Fruit fly (Drosophila melanogaster) whole organism, wandering third instar larva: ENCODE data around the gene Dnaaf5.

Source experiments
- CG32264 ChIP-seq: fragments of 200-800 bp; sonication (Bioruptor generic); optimal IDR thresholded peaks from 2 replicates; lab custom pipeline; 2016; ENCODE audit warnings: missing biosample characterization, missing genetic modification characterization
- CG9705 ChIP-seq: fragments of 200-800 bp; sonication (Bioruptor generic); optimal IDR thresholded peaks from 2 replicates; lab custom pipeline; 2018; ENCODE audit warnings: missing biosample characterization, mild to moderate bottlenecking, missing genetic modification characterization
- CrebA ChIP-seq: fragments of 200-800 bp; sonication (Bioruptor generic); optimal IDR thresholded peaks from 2 replicates; lab custom pipeline; 2016; ENCODE audit warnings: missing biosample characterization, mild to moderate bottlenecking, missing genetic modification characterization, borderline replicate concordance
- Dfd ChIP-seq: fragments of >200 bp; optimal IDR thresholded peaks from 2 replicates; lab custom pipeline; 2017; ENCODE audit warnings: missing biosample characterization, missing genetic modification characterization
- Dif ChIP-seq: fragments of 200-275, 200-300 bp; sonication (Bioruptor generic); optimal IDR thresholded peaks from 2 replicates; lab custom pipeline; 2018; ENCODE audit warnings: missing biosample characterization, missing genetic modification characterization; ENCODE audit not compliant: partially characterized antibody
- HLH106 ChIP-seq: fragments of 200-800 bp; optimal IDR thresholded peaks from 3 replicates; lab custom pipeline; 2019; ENCODE audit warnings: missing biosample characterization, mild to moderate bottlenecking, missing genetic modification characterization, moderate library complexity
- Hnf4 ChIP-seq: fragments of 200-800 bp; sonication (Bioruptor generic); optimal IDR thresholded peaks from 2 replicates; lab custom pipeline; 2016; ENCODE audit warnings: missing biosample characterization, mild to moderate bottlenecking, missing genetic modification characterization
- Hr78 ChIP-seq: fragments of >200 bp; optimal IDR thresholded peaks from 2 replicates; lab custom pipeline; 2017; ENCODE audit warnings: missing biosample characterization, missing genetic modification characterization
- Hr83 ChIP-seq: fragments of 200-300 bp; sonication (Bioruptor generic); optimal IDR thresholded peaks from 2 replicates; lab custom pipeline; 2016; ENCODE audit warnings: missing biosample characterization, mild to moderate bottlenecking, missing genetic modification characterization, moderate library complexity; ENCODE audit not compliant: poor library complexity, severe bottlenecking
- Mio ChIP-seq: sonication (Bioruptor generic); optimal IDR thresholded peaks from 2 replicates; lab custom pipeline; 2016; ENCODE audit warnings: missing biosample characterization, missing genetic modification characterization
- Myc ChIP-seq: fragments of >200 bp; optimal IDR thresholded peaks from 2 replicates; lab custom pipeline; 2017
- OdsH ChIP-seq: fragments of 200-800 bp; sonication (Bioruptor generic); optimal IDR thresholded peaks from 2 replicates; lab custom pipeline; 2016; ENCODE audit warnings: missing biosample characterization, mild to moderate bottlenecking, missing genetic modification characterization
- Rel ChIP-seq, 2 experiments: fragments of 200-800 bp; sonication (Bioruptor generic) in 1 of 2; optimal IDR thresholded peaks; 2 replicates in 1 of 2; 3 replicates in 1 of 2; lab custom pipeline; 2016 to 2019; ENCODE audit warnings: mild to moderate bottlenecking in 2 of 2, missing biosample characterization in 2 of 2, missing genetic modification characterization in 2 of 2, moderate library complexity in 1 of 2
- Sp1 ChIP-seq: fragments of 200-800 bp; sonication (Bioruptor generic); optimal IDR thresholded peaks from 3 replicates; lab custom pipeline; 2019; ENCODE audit warnings: missing biosample characterization, mild to moderate bottlenecking, missing genetic modification characterization, moderate library complexity
- Vsx2 ChIP-seq: fragments of 200-300, 225-300 bp; sonication (Bioruptor generic); optimal IDR thresholded peaks from 2 replicates; lab custom pipeline; 2018; ENCODE audit warnings: missing biosample characterization, missing genetic modification characterization; ENCODE audit not compliant: partially characterized antibody
- br ChIP-seq: fragments of 200-800 bp; sonication (Bioruptor generic); optimal IDR thresholded peaks from 2 replicates; lab custom pipeline; 2016; ENCODE audit warnings: missing biosample characterization, missing genetic modification characterization
- dmrt93B ChIP-seq: fragments of 200-800 bp; sonication (Bioruptor generic); optimal IDR thresholded peaks from 2 replicates; lab custom pipeline; 2018; ENCODE audit warnings: missing biosample characterization, mild to moderate bottlenecking, missing genetic modification characterization
- dsf ChIP-seq: sonication (Bioruptor generic); optimal IDR thresholded peaks from 2 replicates; lab custom pipeline; 2016; ENCODE audit warnings: missing biosample characterization, missing genetic modification characterization, borderline replicate concordance
- ey ChIP-seq: fragments of 200-800 bp; sonication (Bioruptor generic); optimal IDR thresholded peaks from 2 replicates; lab custom pipeline; 2016; ENCODE audit warnings: missing biosample characterization, missing genetic modification characterization
- foxo ChIP-seq, 2 experiments: fragments of 200-800 bp; sonication (Bioruptor generic); optimal IDR thresholded peaks; 2 replicates in 1 of 2; 3 replicates in 1 of 2; lab custom pipeline; 2016 to 2017; ENCODE audit warnings: missing biosample characterization in 2 of 2, missing genetic modification characterization in 2 of 2
- fru ChIP-seq: fragments of 200-800 bp; sonication (Bioruptor generic); optimal IDR thresholded peaks from 3 replicates; lab custom pipeline; 2016; ENCODE audit warnings: missing biosample characterization, mild to moderate bottlenecking, missing genetic modification characterization
- h ChIP-seq: fragments of 200-800 bp; sonication (Bioruptor generic); optimal IDR thresholded peaks from 3 replicates; lab custom pipeline; 2016; ENCODE audit warnings: missing biosample characterization, mild to moderate bottlenecking, missing genetic modification characterization
- jim ChIP-seq: fragments of 175-275, 200-325 bp; sonication (Bioruptor generic); optimal IDR thresholded peaks from 2 replicates; lab custom pipeline; 2016; ENCODE audit warnings: missing biosample characterization, mild to moderate bottlenecking, missing genetic modification characterization
- psq ChIP-seq: fragments of 200-800 bp; sonication (Bioruptor generic); optimal IDR thresholded peaks from 3 replicates; lab custom pipeline; 2017; ENCODE audit warnings: missing biosample characterization, mild to moderate bottlenecking, missing genetic modification characterization, moderate library complexity
- rgr ChIP-seq: fragments of 200-800 bp; sonication (Bioruptor generic); optimal IDR thresholded peaks from 3 replicates; lab custom pipeline; 2016; ENCODE audit warnings: missing biosample characterization, mild to moderate bottlenecking, missing genetic modification characterization
- sage ChIP-seq: fragments of 200-800 bp; sonication (Bioruptor generic); optimal IDR thresholded peaks from 2 replicates; lab custom pipeline; 2016; ENCODE audit warnings: missing biosample characterization, mild to moderate bottlenecking, missing genetic modification characterization
- sv ChIP-seq: fragments of 200-800 bp; sonication (Bioruptor generic); optimal IDR thresholded peaks from 3 replicates; lab custom pipeline; 2016; ENCODE audit warnings: missing biosample characterization, missing genetic modification characterization
- usp ChIP-seq: fragments of >200 bp; optimal IDR thresholded peaks from 2 replicates; lab custom pipeline; 2017; ENCODE audit warnings: missing biosample characterization, missing genetic modification characterization
- woc ChIP-seq: sonication (Bioruptor generic); optimal IDR thresholded peaks from 2 replicates; lab custom pipeline; 2016; ENCODE audit warnings: missing biosample characterization, mild to moderate bottlenecking, missing genetic modification characterization

Dnaaf5 gene

dm6 chr3R:14354599-14354998 is 7.0 kb downstream of the Dnaaf5 start:
- TF ChIP-seq Dif (GFP tag; lab: Kevin White, UChicago) (no peak), h (GFP tag; lab: Kevin White, UChicago) (peak; percentile 7), fru (GFP tag; lab: Kevin White, UChicago) (no peak), br (GFP tag; lab: Kevin White, UChicago) (no peak), foxo (GFP tag; optimal IDR thresholded peaks at IDR 0.05; lab: Kevin White, UChicago) (peak in 1 of 2 experiments; percentile 36), HLH106 (tag; lab: Kevin White, UChicago) (peak; percentile 43), sv (GFP tag; lab: Kevin White, UChicago) (no peak)

- TF ChIP-seq OdsH (peak; percentile 70), CG9705 (GFP tag; lab: Kevin White, UChicago) (peak; percentile 84), CrebA (GFP tag; lab: Kevin White, UChicago) (peak; percentile 12), Sp1 (GFP tag; lab: Kevin White, UChicago) (peak; percentile 85), HLH106 (tag; lab: Kevin White, UChicago) (peak; percentile 95), Hnf4 (GFP tag; lab: Kevin White, UChicago) (peak; percentile 27), Dfd (GFP tag; lab: Kevin White, UChicago) (peak; percentile 10), rgr (GFP tag; lab: Kevin White, UChicago) (peak; percentile 69), Rel (GFP tag; optimal IDR thresholded peaks at IDR 0.05; lab: Kevin White, UChicago) (no peak), Rel (tag; optimal IDR thresholded peaks at IDR 0.05; lab: Kevin White, UChicago) (peak; percentile 57), ey (peak; percentile 14), Vsx2 (GFP tag; lab: Kevin White, UChicago) (no peak), h (GFP tag; lab: Kevin White, UChicago) (peak; percentile 81), sage (GFP tag; lab: Kevin White, UChicago) (peak; percentile 22), dmrt93B (peak; percentile 91), Hr83 (GFP tag; lab: Kevin White, UChicago) (peak; percentile 26), fru (GFP tag; lab: Kevin White, UChicago) (peak; percentile 74), Mio (GFP tag; lab: Kevin White, UChicago) (no peak), foxo (GFP tag; optimal IDR thresholded peaks at IDR 0.05; lab: Kevin White, UChicago) (peak in 1 of 2 experiments; percentile 84), CG32264 (GFP tag; lab: Kevin White, UChicago) (no peak), Hr78 (no peak), Myc (no peak), psq (GFP tag; lab: Kevin White, UChicago) (peak; percentile 67), br (GFP tag; lab: Kevin White, UChicago) (peak; percentile 31)
Measured at dm6 chr3R:14353733-14354152, 7.8 kb downstream of the Dnaaf5 start.

dm6 chr3R:14351418-14351817 is 10.2 kb downstream of the Dnaaf5 start:
- TF ChIP-seq dsf, result no peak
- TF ChIP-seq foxo (GFP tag; optimal IDR thresholded peaks at IDR 0.05; lab: Kevin White, UChicago), result peak in 1 of 2 experiments; percentile 5
- TF ChIP-seq Sp1 (GFP tag; lab: Kevin White, UChicago), result no peak
- TF ChIP-seq Myc, result no peak
- TF ChIP-seq br (GFP tag; lab: Kevin White, UChicago), result no peak
- TF ChIP-seq sv (GFP tag; lab: Kevin White, UChicago), result peak; percentile 43
- TF ChIP-seq sage (GFP tag; lab: Kevin White, UChicago), result no peak

dm6 chr3R:14348480-14348879 is 13.1 kb downstream of the Dnaaf5 start:
- no peak for TF ChIP-seq usp (GFP tag; lab: Kevin White, UChicago)
- TF ChIP-seq dsf, result no peak
- TF ChIP-seq jim (GFP tag; lab: Kevin White, UChicago), result no peak
- TF ChIP-seq Dfd (GFP tag; lab: Kevin White, UChicago), result peak; percentile 40
- no peak for TF ChIP-seq Hnf4 (GFP tag; lab: Kevin White, UChicago)
- no peak for TF ChIP-seq woc (GFP tag; lab: Kevin White, UChicago)
- TF ChIP-seq sage (GFP tag; lab: Kevin White, UChicago), result no peak
- TF ChIP-seq, all 38 proteins: peak for 1
